Fruit fly (Drosophila melanogaster): ENCODE results near the gene CG13305.

DNA sequence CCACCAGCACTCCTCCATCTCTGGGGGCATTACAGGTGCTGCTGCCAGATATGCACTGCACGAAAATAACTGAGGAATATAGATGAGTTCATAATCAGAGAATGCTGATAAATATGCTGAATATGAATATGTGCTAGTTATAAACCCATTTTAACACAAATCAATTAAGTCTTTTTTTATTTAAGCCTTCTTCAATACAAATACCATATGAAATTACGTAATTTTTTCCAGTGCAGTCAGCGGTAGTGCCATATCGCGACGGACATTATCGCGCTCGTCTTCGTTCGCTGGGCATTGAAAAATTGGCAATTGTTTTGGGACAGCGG, 10.8 kb upstream of the CG13305 start:
- TF ChIP-seq Blimp-1 (GFP tag; optimal IDR thresholded peaks at IDR 0.05) (peak; percentile 53), CG11294 (GFP tag; IDR thresholded peaks at IDR 0.05) (peak; percentile 74), Gug (GFP tag; IDR thresholded peaks at IDR 0.05) (peak; percentile 36; the same call in 1 of the 2 replicates), CG6854 (GFP tag; optimal IDR thresholded peaks at IDR 0.05) (peak; percentile 60), OdsH (GFP tag; optimal IDR thresholded peaks at IDR 0.05) (peak; percentile 83), fkh (GFP tag; optimal IDR thresholded peaks at IDR 0.05) (no peak), Hr39 (GFP tag; optimal IDR thresholded peaks at IDR 0.05) (peak; percentile 86), Lpt (GFP tag; optimal IDR thresholded peaks at IDR 0.05) (no peak), pdm3 (GFP tag; optimal IDR thresholded peaks at IDR 0.05) (peak; percentile 82), Eip78C (GFP tag) (peak; percentile 98), CG8632 (GFP tag; optimal IDR thresholded peaks at IDR 0.05) (peak; percentile 87), CG10669 (GFP tag; optimal IDR thresholded peaks at IDR 0.05) (peak; percentile 86), CG10631 (GFP tag; optimal IDR thresholded peaks at IDR 0.05) (peak; percentile 89), fd59A (GFP tag; optimal IDR thresholded peaks at IDR 0.05) (peak; percentile 84)

Data from whole organism, prepupa.